Fruit fly (Drosophila melanogaster) whole organism, embryonic: ENCODE data around the gene CG32713.

ENCODE experiments used
- BtbVII ChIP-seq: fragments of 200-800 bp; sonication (Bioruptor generic); optimal IDR thresholded peaks from 3 replicates; lab custom pipeline; 2017; ENCODE audit warnings: missing biosample characterization, mild to moderate bottlenecking, missing genetic modification characterization
- CG10321 ChIP-seq: fragments of 200-800 bp; sonication (Bioruptor generic); IDR thresholded peaks from 2 replicates; pipeline ENCODE4 v1.3.6; 2022; ENCODE audit warnings: missing biosample characterization, missing genetic modification characterization
- CG12104 ChIP-seq: fragments of 200-800 bp; sonication (Bioruptor generic); optimal IDR thresholded peaks from 3 replicates; lab custom pipeline; 2016; ENCODE audit warnings: missing biosample characterization, missing genetic modification characterization
- CG12155 ChIP-seq: fragments of 200-800 bp; sonication (Bioruptor generic); optimal IDR thresholded peaks from 3 replicates; lab custom pipeline; 2016; ENCODE audit warnings: missing biosample characterization, missing genetic modification characterization
- CG13296 ChIP-seq: fragments of 200-800 bp; sonication (Bioruptor generic); optimal IDR thresholded peaks from 3 replicates; lab custom pipeline; 2018; ENCODE audit warnings: missing biosample characterization, mild to moderate bottlenecking, missing genetic modification characterization
- CG13894 ChIP-seq: fragments of 200-800 bp; sonication (Bioruptor generic); optimal IDR thresholded peaks from 3 replicates; lab custom pipeline; 2018; ENCODE audit warnings: missing biosample characterization, mild to moderate bottlenecking, missing genetic modification characterization, moderate library complexity
- CG17186 ChIP-seq: fragments of 200-800 bp; sonication (Bioruptor generic); optimal IDR thresholded peaks from 3 replicates; lab custom pipeline; 2017; ENCODE audit warnings: missing biosample characterization, missing genetic modification reagents, missing genetic modification characterization
- CG17612 ChIP-seq: fragments of 200-800 bp; sonication (Bioruptor generic); IDR thresholded peaks from 2 replicates; pipeline ENCODE4 v1.3.6; 2022; ENCODE audit warnings: missing biosample characterization, missing genetic modification characterization
- CG2199 ChIP-seq: fragments of 200-800 bp; sonication (Bioruptor generic); IDR thresholded peaks from 3 replicates; pipeline ENCODE4 v1.3.6; 2022; ENCODE audit warnings: missing biosample characterization, missing genetic modification characterization
- CG30020 ChIP-seq: fragments of 200-800 bp; optimal IDR thresholded peaks from 2 replicates; lab custom pipeline; 2019; ENCODE audit warnings: missing biosample characterization, mild to moderate bottlenecking, missing genetic modification characterization, moderate library complexity
- CG3163 ChIP-seq: fragments of 200-800 bp; sonication (Bioruptor generic); optimal IDR thresholded peaks from 3 replicates; lab custom pipeline; 2016; ENCODE audit warnings: missing biosample characterization, missing genetic modification characterization
- CG3281 ChIP-seq: fragments of 200-800 bp; sonication (Bioruptor generic); optimal IDR thresholded peaks from 3 replicates; lab custom pipeline; 2017; ENCODE audit warnings: missing biosample characterization, mild to moderate bottlenecking, missing genetic modification characterization
- CG33213 ChIP-seq: fragments of 200-800 bp; sonication (Bioruptor generic); optimal IDR thresholded peaks from 3 replicates; lab custom pipeline; 2016; ENCODE audit warnings: missing biosample characterization, missing genetic modification characterization
- CG4328 ChIP-seq: fragments of 200-800 bp; sonication (Bioruptor generic); optimal IDR thresholded peaks from 3 replicates; lab custom pipeline; 2017; ENCODE audit warnings: missing biosample characterization, missing genetic modification reagents, missing genetic modification characterization
- CG4360 ChIP-seq: fragments of 200-800 bp; sonication (Bioruptor generic); IDR thresholded peaks from 2 replicates; pipeline ENCODE4 v1.3.6; 2022; ENCODE audit warnings: missing biosample characterization, missing genetic modification characterization
- CG43689 ChIP-seq: fragments of 200-800 bp; sonication (Bioruptor generic); IDR thresholded peaks from 2 replicates; pipeline ENCODE4 v1.3.6; 2022; ENCODE audit warnings: missing biosample characterization, missing genetic modification characterization
- CG4854 ChIP-seq: fragments of 200-800 bp; sonication (Bioruptor generic); optimal IDR thresholded peaks from 2 replicates; lab custom pipeline; 2016; ENCODE audit warnings: missing biosample characterization, missing genetic modification characterization, inconsistent platforms
- CG7839 ChIP-seq: fragments of 200-800 bp; sonication (Bioruptor generic); optimal IDR thresholded peaks from 3 replicates; lab custom pipeline; 2018; ENCODE audit warnings: missing biosample characterization, mild to moderate bottlenecking, missing genetic modification characterization, moderate library complexity
- CG7928 ChIP-seq: fragments of 200-800 bp; sonication (Bioruptor generic); optimal IDR thresholded peaks from 2 replicates; lab custom pipeline; 2017; ENCODE audit warnings: missing biosample characterization, mild to moderate bottlenecking, missing genetic modification characterization
- CG8765 ChIP-seq: fragments of 200-800 bp; sonication (Bioruptor generic); IDR thresholded peaks from 2 replicates; pipeline ENCODE4 v1.3.6; 2022; ENCODE audit warnings: missing biosample characterization, missing genetic modification characterization
- CG9797 ChIP-seq: fragments of 200-800 bp; sonication (Bioruptor generic); optimal IDR thresholded peaks from 3 replicates; lab custom pipeline; 2018; ENCODE audit warnings: missing biosample characterization, mild to moderate bottlenecking, missing genetic modification characterization
- CG9817 ChIP-seq: fragments of 200-800 bp; sonication (Bioruptor generic); optimal IDR thresholded peaks from 2 replicates; lab custom pipeline; 2018; ENCODE audit warnings: missing biosample characterization, mild to moderate bottlenecking, missing genetic modification characterization, moderate library complexity
- Camta ChIP-seq: fragments of 200-800 bp; sonication (Bioruptor generic); optimal IDR thresholded peaks from 2 replicates; lab custom pipeline; 2016; ENCODE audit warnings: missing biosample characterization, missing genetic modification characterization
- D19A ChIP-seq: fragments of 200-800 bp; optimal IDR thresholded peaks from 3 replicates; lab custom pipeline; 2019; ENCODE audit warnings: missing biosample characterization, mild to moderate bottlenecking, missing genetic modification characterization, moderate library complexity
- ERR ChIP-seq: fragments of 200-800 bp; sonication (Bioruptor generic); optimal IDR thresholded peaks from 2 replicates; lab custom pipeline; 2016; ENCODE audit warnings: missing biosample characterization, missing genetic modification characterization
- Fer3 ChIP-seq: fragments of 200-800 bp; sonication (Bioruptor generic); optimal IDR thresholded peaks from 2 replicates; lab custom pipeline; 2018; ENCODE audit warnings: missing biosample characterization, mild to moderate bottlenecking, missing genetic modification characterization, moderate library complexity
- GATAe ChIP-seq: fragments of 200-800 bp; sonication (Bioruptor generic); conservative IDR thresholded peaks from 2 replicates; pipeline ENCODE4 v1.3.6; 2022; ENCODE audit warnings: missing biosample characterization, missing genetic modification characterization
- Gug ChIP-seq: fragments of 200-800 bp; sonication (Bioruptor generic); IDR thresholded peaks from 4 replicates; pipeline ENCODE4 v1.3.6; 2022; ENCODE audit warnings: missing biosample characterization, missing genetic modification characterization
- H15 ChIP-seq: fragments of 200-800 bp; sonication (Bioruptor generic); IDR thresholded peaks from 3 replicates; pipeline ENCODE4 v1.3.6; 2022; ENCODE audit warnings: missing biosample characterization, missing genetic modification characterization
- Med ChIP-seq: fragments of 200-800 bp; sonication (Bioruptor generic); peaks from one replicate; lab custom pipeline; 2016; ENCODE audit warnings: missing biosample characterization, missing genetic modification characterization, mild to moderate bottlenecking, inconsistent platforms, moderate library complexity
- NK7.1 ChIP-seq: fragments of 200-800 bp; sonication (Bioruptor generic); optimal IDR thresholded peaks from 3 replicates; lab custom pipeline; 2016; ENCODE audit warnings: missing biosample characterization, missing genetic modification characterization
- Side ChIP-seq: fragments of 200-800 bp; sonication (Bioruptor generic); optimal IDR thresholded peaks from 2 replicates; lab custom pipeline; 2016; ENCODE audit warnings: missing biosample characterization, missing genetic modification characterization
- Sry-β ChIP-seq: fragments of 200-800 bp; sonication (Bioruptor generic); optimal IDR thresholded peaks from 2 replicates; lab custom pipeline; 2018; ENCODE audit warnings: missing biosample characterization, mild to moderate bottlenecking, missing genetic modification characterization, moderate library complexity
- Sry-δ ChIP-seq: fragments of 200-800 bp; sonication (Bioruptor generic); optimal IDR thresholded peaks from 2 replicates; lab custom pipeline; 2016; ENCODE audit warnings: missing biosample characterization, missing genetic modification characterization
- Tbp ChIP-seq: fragments of >200 bp; optimal IDR thresholded peaks from 2 replicates; lab custom pipeline; 2018; ENCODE audit warnings: missing biosample characterization, missing genetic modification characterization
- abd-A ChIP-seq: fragments of 200-800 bp; sonication (Bioruptor generic); optimal IDR thresholded peaks from 3 replicates; lab custom pipeline; 2019; ENCODE audit warnings: missing biosample characterization, mild to moderate bottlenecking, missing genetic modification characterization, moderate library complexity
- ap ChIP-seq: fragments of 200-800 bp; sonication (Bioruptor generic); IDR thresholded peaks from 2 replicates; pipeline ENCODE4 v1.3.6; 2022; ENCODE audit warnings: missing biosample characterization, missing genetic modification characterization
- bowl ChIP-seq: fragments of 200-800 bp; sonication (Bioruptor generic); IDR thresholded peaks from 2 replicates; pipeline ENCODE4 v1.3.6; 2022; ENCODE audit warnings: missing biosample characterization, missing genetic modification characterization
- crol ChIP-seq: fragments of 200-800 bp; sonication (Bioruptor generic); IDR thresholded peaks from 2 replicates; pipeline ENCODE4 v1.3.6; 2022; ENCODE audit warnings: missing biosample characterization, missing genetic modification characterization
- emc ChIP-seq: fragments of 200-800 bp; sonication (Bioruptor generic); optimal IDR thresholded peaks from 2 replicates; lab custom pipeline; 2016; ENCODE audit warnings: missing biosample characterization, missing genetic modification characterization
- ewg ChIP-seq: fragments of 200-800 bp; sonication (Bioruptor generic); optimal IDR thresholded peaks from 3 replicates; lab custom pipeline; 2017; ENCODE audit warnings: mild to moderate bottlenecking, missing biosample characterization, missing genetic modification reagents, missing genetic modification characterization
- gsb ChIP-seq: fragments of 200-800 bp; sonication (Bioruptor generic); IDR thresholded peaks from 2 replicates; pipeline ENCODE4 v1.3.6; 2022; ENCODE audit warnings: missing biosample characterization, missing genetic modification characterization
- h ChIP-seq: fragments of >200 bp; optimal IDR thresholded peaks from 2 replicates; lab custom pipeline; 2017
- otp ChIP-seq: fragments of 200-800 bp; sonication (Bioruptor generic); IDR thresholded peaks from 3 replicates; pipeline ENCODE4, ENCODE4 v1.3.6; 2022; ENCODE audit warnings: missing biosample characterization, missing genetic modification characterization
- pb ChIP-seq: fragments of 200-800 bp; sonication (Bioruptor generic); optimal IDR thresholded peaks from 3 replicates; lab custom pipeline; 2016; ENCODE audit warnings: missing biosample characterization, missing genetic modification characterization
- peb ChIP-seq: fragments of 200-800 bp; sonication (Bioruptor generic); IDR thresholded peaks from 2 replicates; pipeline ENCODE4 v1.3.6; 2022; ENCODE audit warnings: missing biosample characterization, missing genetic modification characterization
- pum ChIP-seq: fragments of 200-800 bp; sonication (Bioruptor generic); optimal IDR thresholded peaks from 2 replicates; lab custom pipeline; 2016; ENCODE audit warnings: missing biosample characterization, missing genetic modification characterization
- sc ChIP-seq, 3 experiments: fragments of >200 bp in 2 of 3; fragments of 200-800 bp in 1 of 3; sonication (Bioruptor generic) in 1 of 3; optimal IDR thresholded peaks; 2 replicates in 2 of 3; 3 replicates in 1 of 3; lab custom pipeline; 2017; ENCODE audit warnings: mild to moderate bottlenecking in 1 of 3, missing biosample characterization in 1 of 3, missing genetic modification characterization in 1 of 3, missing genetic modification reagents in 1 of 3
- tna ChIP-seq: fragments of 200-800 bp; sonication (Bioruptor generic); IDR thresholded peaks from 2 replicates; pipeline ENCODE4 v1.3.6; 2022; ENCODE audit warnings: missing biosample characterization, missing genetic modification characterization; ENCODE audit not compliant: partially characterized antibody
- tup ChIP-seq: fragments of 200-800 bp; sonication (Bioruptor generic); optimal IDR thresholded peaks from 2 replicates; lab custom pipeline; 2016; ENCODE audit warnings: missing biosample characterization, mild to moderate bottlenecking, missing genetic modification characterization, moderate library complexity
- tx ChIP-seq: fragments of 200-800 bp; sonication (Bioruptor generic); optimal IDR thresholded peaks from 2 replicates; lab custom pipeline; 2016; ENCODE audit warnings: missing biosample characterization, missing genetic modification characterization

Gene CG32713

dm6 chrX:8455019-8455555, 2.3 kb downstream of the CG32713 start, which contains the start of gene org-1 (continued):
- peak; percentile 88 for TF ChIP-seq CG4328 (GFP tag; lab: Kevin White, UChicago)
- peak; percentile 85 for TF ChIP-seq BtbVII
- peak; percentile 85 for TF ChIP-seq CG13296 (GFP tag; lab: Kevin White, UChicago)
- peak; percentile 70 for TF ChIP-seq Sry-β
- TF ChIP-seq CG17612 (GFP tag; lab: Robert Waterston, UW): peak; percentile 89
- TF ChIP-seq CG17186 (GFP tag; lab: Kevin White, UChicago): peak; percentile 86
- TF ChIP-seq tup (GFP tag; lab: Kevin White, UChicago): peak; percentile 81
- peak; percentile 72 for TF ChIP-seq tx (GFP tag; lab: Kevin White, UChicago)
- TF ChIP-seq pum (GFP tag; lab: Kevin White, UChicago): peak; percentile 89
- TF ChIP-seq CG4360 (GFP tag; lab: Robert Waterston, UW): peak; percentile 87
- peak; percentile 91 for TF ChIP-seq crol (GFP tag; lab: Robert Waterston, UW)
- TF ChIP-seq CG12155 (GFP tag; lab: Kevin White, UChicago): peak; percentile 90
- TF ChIP-seq abd-A (tag; lab: Kevin White, UChicago): no peak
- peak; percentile 16 for TF ChIP-seq CG9797 (GFP tag; lab: Kevin White, UChicago)
- TF ChIP-seq pb (GFP tag; lab: Kevin White, UChicago): peak; percentile 47
- TF ChIP-seq gsb (GFP tag; lab: Robert Waterston, UW): peak; percentile 94
- TF ChIP-seq sc (optimal IDR thresholded peaks at IDR 0.05; lab: Kevin White, UChicago): no peak
- peak; percentile 93 for TF ChIP-seq sc (GFP tag; optimal IDR thresholded peaks at IDR 0.05; lab: Kevin White, UChicago)
- peak; percentile 77 for TF ChIP-seq CG4854 (GFP tag; lab: Kevin White, UChicago)
- TF ChIP-seq otp (GFP tag; lab: Robert Waterston, UW): peak; percentile 98
- TF ChIP-seq CG3281 (GFP tag; lab: Kevin White, UChicago): peak; percentile 88
- peak; percentile 68 for TF ChIP-seq CG13894 (tag; lab: Kevin White, UChicago)
- peak; percentile 98 for TF ChIP-seq CG2199 (GFP tag; lab: Robert Waterston, UW)
- peak; percentile 98 for TF ChIP-seq Gug (GFP tag; lab: Robert Waterston, UW)
- TF ChIP-seq CG9817 (tag; lab: Kevin White, UChicago): peak; percentile 96
- TF ChIP-seq CG8765 (GFP tag; lab: Robert Waterston, UW): peak; percentile 96
- peak; percentile 82 for TF ChIP-seq CG12104 (GFP tag; lab: Kevin White, UChicago)
- peak; percentile 92 for TF ChIP-seq D19A
- peak; percentile 97 for TF ChIP-seq ap (GFP tag; lab: Robert Waterston, UW)
- peak; percentile 73 for TF ChIP-seq CG10321 (GFP tag; lab: Robert Waterston, UW)
- peak; percentile 67 for TF ChIP-seq Side (GFP tag; lab: Kevin White, UChicago)
- TF ChIP-seq Med (GFP tag; lab: Kevin White, UChicago): peak; percentile 95
- TF ChIP-seq tna: no peak
- peak; percentile 58 for TF ChIP-seq ERR (GFP tag; lab: Kevin White, UChicago)
- peak; percentile 96 for TF ChIP-seq peb (GFP tag; lab: Robert Waterston, UW)
- peak; percentile 96 for TF ChIP-seq CG7839
- TF ChIP-seq CG7928 (GFP tag; lab: Kevin White, UChicago): peak; percentile 38
- no peak for TF ChIP-seq h
- peak; percentile 42 for TF ChIP-seq Sry-δ (GFP tag; lab: Kevin White, UChicago)
- TF ChIP-seq bowl (GFP tag; lab: Robert Waterston, UW): peak; percentile 93
- TF ChIP-seq NK7.1 (GFP tag; lab: Kevin White, UChicago): peak; percentile 75
- peak; percentile 88 for TF ChIP-seq Camta (GFP tag; lab: Kevin White, UChicago)
- peak; percentile 61 for TF ChIP-seq CG3163 (GFP tag; lab: Kevin White, UChicago)
- TF ChIP-seq CG30020 (tag; lab: Kevin White, UChicago): peak; percentile 77
- peak; percentile 97 for TF ChIP-seq H15 (GFP tag; lab: Robert Waterston, UW)
- peak; percentile 66 for TF ChIP-seq emc (GFP tag; lab: Kevin White, UChicago)
- peak; percentile 88 for TF ChIP-seq ewg (GFP tag; lab: Kevin White, UChicago)
- TF ChIP-seq CG43689 (GFP tag; lab: Robert Waterston, UW): peak; percentile 94
- TF ChIP-seq CG33213 (GFP tag; lab: Kevin White, UChicago): peak; percentile 64
- TF ChIP-seq Fer3 (tag; lab: Kevin White, UChicago): peak; percentile 93
- no peak for TF ChIP-seq Tbp (GFP tag; lab: Kevin White, UChicago)
- peak; percentile 76 for TF ChIP-seq GATAe (GFP tag; lab: Robert Waterston, UW)
